Worm (Caenorhabditis elegans) whole organism, midembryonic: ENCODE data around the gene pqn-68.

Source experiments
- T22C8.4 ChIP-seq: fragments of 200-800 bp; sonication (Bioruptor generic); IDR thresholded peaks from 2 replicates; pipeline ENCODE4 v1.3.6; 2022; ENCODE audit warnings: missing genetic modification characterization, missing compliant biosample characterization
- cog-1 ChIP-seq: sonication (generic microtip); optimal IDR thresholded peaks from 2 replicates; lab custom pipeline; 2016; ENCODE audit warnings: missing genetic modification characterization, missing compliant biosample characterization
- klf-2 ChIP-seq: fragments of 200-800 bp; sonication (Bioruptor generic); conservative IDR thresholded peaks from 2 replicates; pipeline ENCODE4 v1.3.6; 2022; ENCODE audit warnings: missing genetic modification reagents, missing genetic modification characterization, missing compliant biosample characterization
- ref-1 ChIP-seq: fragments of 200-800 bp; sonication (Bioruptor generic); conservative IDR thresholded peaks from 2 replicates; pipeline ENCODE4 v1.3.6; 2022; ENCODE audit warnings: missing genetic modification reagents, missing genetic modification characterization, missing compliant biosample characterization
- tab-1 ChIP-seq: fragments of 200-800 bp; sonication (Bioruptor generic); IDR thresholded peaks from 2 replicates; pipeline ENCODE4 v1.3.6; 2022; ENCODE audit warnings: missing genetic modification characterization, missing compliant biosample characterization
- ztf-23 ChIP-seq: fragments of 200-800 bp; sonication (Bioruptor generic); IDR thresholded peaks from 2 replicates; pipeline ENCODE4 v1.3.6; 2022; ENCODE audit warnings: missing genetic modification reagents, missing genetic modification characterization, missing compliant biosample characterization
- ztf-29 ChIP-seq: fragments of 200-800 bp; sonication (Bioruptor generic); IDR thresholded peaks from 2 replicates; pipeline ENCODE4 v1.3.6; 2022; ENCODE audit warnings: missing genetic modification reagents, missing genetic modification characterization, missing compliant biosample characterization

- TF ChIP-seq T22C8.4 (GFP tag; lab: Robert Waterston, UW) = no peak
- no peak for TF ChIP-seq ztf-23
- TF ChIP-seq cog-1 (tag; lab: Kevin White, UChicago) = no peak
- no peak for TF ChIP-seq tab-1 (GFP tag; lab: Robert Waterston, UW)
- no peak for TF ChIP-seq ztf-29
- TF ChIP-seq klf-2 (GFP tag; lab: Robert Waterston, UW) = no peak
- TF ChIP-seq ref-1 (GFP tag; lab: Robert Waterston, UW) = no peak
Measured at ce11 chrV:12967110-12967509, 14.7 kb downstream of the pqn-68 start, which contains the start of gene R186.3.
